Fruit fly (Drosophila melanogaster) S2 (cell line): ENCODE results near the gene Dip-C.

Experiments
- CG8478 ChIP-seq: fragments of >200 bp; optimal IDR thresholded peaks from 2 replicates; lab custom pipeline; 2018
- CTCF ChIP-seq, 2 experiments: fragments of >200 bp; optimal IDR thresholded peaks; 2 replicates each; lab custom pipeline; 2018

dm6 chr3R:12451888-12452514 lies 38.4 kb upstream of the Dip-C start, which contains the start of gene CG5509:
- TF ChIP-seq CG8478 (lab: Kevin White, UChicago) (no peak), CTCF (optimal IDR thresholded peaks at IDR 0.05; lab: Kevin White, UChicago) (no peak)
